Worm (Caenorhabditis elegans) whole organism, midembryonic: ENCODE data around the gene C25E10.8.

Source experiments
- T22C8.4 ChIP-seq: fragments of 200-800 bp; sonication (Bioruptor generic); IDR thresholded peaks from 2 replicates; pipeline ENCODE4 v1.3.6; 2022; ENCODE audit warnings: missing genetic modification characterization, missing compliant biosample characterization
- cog-1 ChIP-seq: sonication (generic microtip); optimal IDR thresholded peaks from 2 replicates; lab custom pipeline; 2016; ENCODE audit warnings: missing genetic modification characterization, missing compliant biosample characterization
- flt-1 ChIP-seq: fragments of 200-800 bp; sonication (Bioruptor generic); IDR thresholded peaks from 2 replicates; pipeline ENCODE4 v1.3.6; 2022; ENCODE audit warnings: missing genetic modification characterization, missing compliant biosample characterization
- klf-2 ChIP-seq: fragments of 200-800 bp; sonication (Bioruptor generic); conservative IDR thresholded peaks from 2 replicates; pipeline ENCODE4 v1.3.6; 2022; ENCODE audit warnings: missing genetic modification reagents, missing genetic modification characterization, missing compliant biosample characterization
- ref-1 ChIP-seq: fragments of 200-800 bp; sonication (Bioruptor generic); conservative IDR thresholded peaks from 2 replicates; pipeline ENCODE4 v1.3.6; 2022; ENCODE audit warnings: missing genetic modification reagents, missing genetic modification characterization, missing compliant biosample characterization
- tab-1 ChIP-seq: fragments of 200-800 bp; sonication (Bioruptor generic); IDR thresholded peaks from 2 replicates; pipeline ENCODE4 v1.3.6; 2022; ENCODE audit warnings: missing genetic modification characterization, missing compliant biosample characterization
- ztf-23 ChIP-seq: fragments of 200-800 bp; sonication (Bioruptor generic); IDR thresholded peaks from 2 replicates; pipeline ENCODE4 v1.3.6; 2022; ENCODE audit warnings: missing genetic modification reagents, missing genetic modification characterization, missing compliant biosample characterization
- ztf-29 ChIP-seq: fragments of 200-800 bp; sonication (Bioruptor generic); IDR thresholded peaks from 2 replicates; pipeline ENCODE4 v1.3.6; 2022; ENCODE audit warnings: missing genetic modification reagents, missing genetic modification characterization, missing compliant biosample characterization

- no peak for TF ChIP-seq klf-2 (GFP tag; lab: Robert Waterston, UW)
- no peak for TF ChIP-seq flt-1 (GFP tag; lab: Robert Waterston, UW)
- no peak for TF ChIP-seq ref-1 (GFP tag; lab: Robert Waterston, UW)
- TF ChIP-seq tab-1 = no peak
- no peak for TF ChIP-seq ztf-29
- TF ChIP-seq ztf-23 = no peak
- TF ChIP-seq T22C8.4 (GFP tag; lab: Robert Waterston, UW) = no peak
- TF ChIP-seq cog-1 = no peak
Measured at ce11 chrV:9047555-9048049, 6.3 kb downstream of the C25E10.8 start, which contains the start of gene C25E10.17.
